Fruit fly (Drosophila melanogaster) whole organism, embryonic: ENCODE data around the gene senju.

Experiments used
- BEAF-32 ChIP-seq: fragments of 200-800 bp; sonication (Bioruptor generic); optimal IDR thresholded peaks from 3 replicates; lab custom pipeline; 2017; ENCODE audit warnings: missing biosample characterization, missing genetic modification characterization, mild to moderate bottlenecking, moderate library complexity, missing genetic modification reagents
- Blimp-1 ChIP-seq: fragments of 200-800 bp; sonication (Bioruptor generic); optimal IDR thresholded peaks from 3 replicates; lab custom pipeline; 2018; ENCODE audit warnings: missing biosample characterization, missing genetic modification characterization, mild to moderate bottlenecking, moderate library complexity, missing genetic modification reagents
- C15 ChIP-seq: fragments of 200-800 bp; sonication (Bioruptor generic); IDR thresholded peaks from 3 replicates; pipeline ENCODE4 v1.3.6; 2022; ENCODE audit warnings: missing biosample characterization, missing genetic modification characterization
- CG10274 ChIP-seq: fragments of 200-800 bp; sonication (Bioruptor generic); optimal IDR thresholded peaks from 3 replicates; lab custom pipeline; 2017; ENCODE audit warnings: missing biosample characterization, mild to moderate bottlenecking, missing genetic modification characterization
- CG10959 ChIP-seq: fragments of 200-800 bp; sonication (Bioruptor generic); IDR thresholded peaks from 2 replicates; pipeline ENCODE4 v1.3.6; 2022; ENCODE audit warnings: missing biosample characterization, missing genetic modification characterization
- CG12236 ChIP-seq: fragments of 200-800 bp; sonication (Bioruptor generic); optimal IDR thresholded peaks from 2 replicates; lab custom pipeline; 2016; ENCODE audit warnings: missing biosample characterization, missing genetic modification characterization
- CG13123 ChIP-seq: fragments of 200-800 bp; sonication (Bioruptor generic); optimal IDR thresholded peaks from 2 replicates; lab custom pipeline; 2016; ENCODE audit warnings: missing biosample characterization, missing genetic modification characterization
- CG15601 ChIP-seq: fragments of 200-800 bp; sonication (Bioruptor generic); optimal IDR thresholded peaks from 3 replicates; lab custom pipeline; 2019; ENCODE audit warnings: missing biosample characterization, mild to moderate bottlenecking, missing genetic modification characterization, moderate library complexity
- CG15696 ChIP-seq: fragments of 200-800 bp; sonication (Bioruptor generic); optimal IDR thresholded peaks from 2 replicates; lab custom pipeline; 2019; ENCODE audit warnings: missing biosample characterization, mild to moderate bottlenecking, missing genetic modification characterization, moderate library complexity
- CG17385 ChIP-seq: fragments of 200-800 bp; sonication (Bioruptor generic); optimal IDR thresholded peaks from 3 replicates; lab custom pipeline; 2018; ENCODE audit warnings: missing biosample characterization, mild to moderate bottlenecking, missing genetic modification characterization
- CG17802 ChIP-seq: fragments of 200-800 bp; sonication (Bioruptor generic); optimal IDR thresholded peaks from 2 replicates; lab custom pipeline; 2018; ENCODE audit warnings: missing biosample characterization, mild to moderate bottlenecking, missing genetic modification characterization, moderate library complexity
- CG18619 ChIP-seq: fragments of 200-800 bp; sonication (Bioruptor generic); optimal IDR thresholded peaks from 3 replicates; lab custom pipeline; 2017; ENCODE audit warnings: missing biosample characterization, mild to moderate bottlenecking, missing genetic modification characterization
- CG31224 ChIP-seq: fragments of 200-800 bp; sonication (Bioruptor generic); IDR thresholded peaks from 2 replicates; pipeline ENCODE4 v1.3.6; 2022; ENCODE audit warnings: missing biosample characterization, missing genetic modification characterization
- CG4424 ChIP-seq: fragments of 200-800 bp; sonication (Bioruptor generic); optimal IDR thresholded peaks from 3 replicates; lab custom pipeline; 2016; ENCODE audit warnings: missing biosample characterization, missing genetic modification characterization
- CG5180 ChIP-seq: fragments of 200-800 bp; sonication (Bioruptor generic); optimal IDR thresholded peaks from 3 replicates; lab custom pipeline; 2017; ENCODE audit warnings: missing biosample characterization, missing genetic modification characterization, mild to moderate bottlenecking, moderate library complexity, missing genetic modification reagents
- CG6854 ChIP-seq: fragments of 200-800 bp; sonication (Bioruptor generic); optimal IDR thresholded peaks from 3 replicates; lab custom pipeline; 2017; ENCODE audit warnings: missing biosample characterization, mild to moderate bottlenecking, missing genetic modification characterization
- CG9876 ChIP-seq: fragments of 200-800 bp; sonication (Bioruptor generic); optimal IDR thresholded peaks from 2 replicates; lab custom pipeline; 2016; ENCODE audit warnings: missing biosample characterization, missing genetic modification characterization
- Dip2 ChIP-seq: fragments of 200-800 bp; sonication (Bioruptor generic); IDR thresholded peaks from 2 replicates; pipeline ENCODE4 v1.3.6; 2022; ENCODE audit warnings: missing biosample characterization, missing genetic modification characterization
- Drgx ChIP-seq: fragments of 200-800 bp; sonication (Bioruptor generic); IDR thresholded peaks from 2 replicates; pipeline ENCODE4 v1.3.6; 2022; ENCODE audit warnings: missing biosample characterization, missing genetic modification characterization
- Ets65A ChIP-seq: fragments of 200-800 bp; sonication (Bioruptor generic); peaks from one replicate; lab custom pipeline; 2016; ENCODE audit warnings: missing biosample characterization, missing genetic modification characterization
- HmgZ ChIP-seq: fragments of 200-800 bp; sonication (Bioruptor generic); optimal IDR thresholded peaks from 2 replicates; lab custom pipeline; 2018; ENCODE audit warnings: missing biosample characterization, mild to moderate bottlenecking, missing genetic modification characterization
- Jarid2 ChIP-seq: fragments of 200-800 bp; sonication (Bioruptor generic); optimal IDR thresholded peaks from 3 replicates; lab custom pipeline; 2017; ENCODE audit warnings: mild to moderate bottlenecking, missing biosample characterization, missing genetic modification reagents, missing genetic modification characterization
- Kr ChIP-seq: fragments of 200-800 bp; sonication (Bioruptor generic); optimal IDR thresholded peaks from 2 replicates; lab custom pipeline; 2017; ENCODE audit warnings: missing biosample characterization, mild to moderate bottlenecking, missing genetic modification characterization
- MESR4 ChIP-seq: fragments of 200-800 bp; sonication (Bioruptor generic); optimal IDR thresholded peaks from 2 replicates; lab custom pipeline; 2018; ENCODE audit warnings: missing biosample characterization, mild to moderate bottlenecking, missing genetic modification characterization, moderate library complexity
- Oaz ChIP-seq: fragments of 200-800 bp; sonication (Bioruptor generic); IDR thresholded peaks from 2 replicates; pipeline ENCODE4 v1.3.6; 2022; ENCODE audit warnings: missing biosample characterization, missing genetic modification characterization
- ara ChIP-seq: fragments of 200-800 bp; sonication (Bioruptor generic); IDR thresholded peaks from 2 replicates; pipeline ENCODE4 v1.3.6; 2022; ENCODE audit warnings: missing biosample characterization, missing genetic modification characterization
- bbx ChIP-seq: fragments of 200-800 bp; sonication (Bioruptor generic); IDR thresholded peaks from 2 replicates; pipeline ENCODE4 v1.3.6; 2022; ENCODE audit warnings: missing biosample characterization, missing genetic modification characterization; ENCODE audit not compliant: partially characterized antibody
- cad ChIP-seq: fragments of >200 bp; optimal IDR thresholded peaks from 2 replicates; lab custom pipeline; 2017; ENCODE audit warnings: missing biosample characterization, missing genetic modification characterization
- crp ChIP-seq, 2 experiments: fragments of 200-800 bp; sonication (Bioruptor generic); optimal IDR thresholded peaks; 2 replicates in 1 of 2; 3 replicates in 1 of 2; lab custom pipeline; 2017; ENCODE audit warnings: missing biosample characterization in 2 of 2, missing genetic modification characterization in 2 of 2, mild to moderate bottlenecking in 1 of 2, moderate library complexity in 1 of 2
- fd3F ChIP-seq: fragments of 200-800 bp; sonication (Bioruptor generic); optimal IDR thresholded peaks from 2 replicates; lab custom pipeline; 2018; ENCODE audit warnings: missing biosample characterization, mild to moderate bottlenecking, missing genetic modification characterization, moderate library complexity
- gcm ChIP-seq: fragments of 200-800 bp; sonication (Bioruptor generic); optimal IDR thresholded peaks from 2 replicates; lab custom pipeline; 2019; ENCODE audit warnings: missing biosample characterization, mild to moderate bottlenecking, missing genetic modification characterization, moderate library complexity
- jigr1 ChIP-seq: fragments of 200-800 bp; sonication (Bioruptor generic); IDR thresholded peaks from 3 replicates; pipeline ENCODE4 v1.3.6; 2022; ENCODE audit warnings: missing biosample characterization, missing genetic modification characterization
- jing ChIP-seq: fragments of 200-800 bp; sonication (Bioruptor generic); optimal IDR thresholded peaks from 2 replicates; lab custom pipeline; 2018; ENCODE audit warnings: missing biosample characterization, mild to moderate bottlenecking, missing genetic modification characterization
- nerfin-2 ChIP-seq: fragments of 200-800 bp; sonication (Bioruptor generic); IDR thresholded peaks from 2 replicates; pipeline ENCODE4 v1.3.6; 2022; ENCODE audit warnings: missing biosample characterization, missing genetic modification characterization; ENCODE audit not compliant: partially characterized antibody
- pfk ChIP-seq: fragments of 200-800 bp; sonication (Bioruptor generic); optimal IDR thresholded peaks from 2 replicates; lab custom pipeline; 2018; ENCODE audit warnings: missing biosample characterization, mild to moderate bottlenecking, missing genetic modification characterization, moderate library complexity
- ranshi ChIP-seq: fragments of 200-800 bp; sonication (Bioruptor generic); IDR thresholded peaks from 2 replicates; pipeline ENCODE4 v1.3.6; 2022; ENCODE audit warnings: missing biosample characterization, missing genetic modification characterization
- repo ChIP-seq: fragments of 200-800 bp; sonication (Bioruptor generic); optimal IDR thresholded peaks from 2 replicates; lab custom pipeline; 2016; ENCODE audit warnings: missing biosample characterization, missing genetic modification characterization
- sd ChIP-seq: fragments of 200-800 bp; sonication (Bioruptor generic); optimal IDR thresholded peaks from 3 replicates; lab custom pipeline; 2018; ENCODE audit warnings: missing biosample characterization, mild to moderate bottlenecking, missing genetic modification characterization, moderate library complexity
- sens ChIP-seq: fragments of 200-800 bp; sonication (Bioruptor generic); peaks from one replicate; lab custom pipeline; 2016; ENCODE audit warnings: missing biosample characterization, missing genetic modification characterization
- so ChIP-seq: fragments of 200-800 bp; sonication (Bioruptor generic); IDR thresholded peaks from 3 replicates; pipeline ENCODE4 v1.3.6; 2022; ENCODE audit warnings: missing biosample characterization, missing genetic modification characterization
- stc ChIP-seq: fragments of 200-800 bp; sonication (Bioruptor generic); IDR thresholded peaks from 2 replicates; pipeline ENCODE4 v1.3.6; 2022; ENCODE audit warnings: missing biosample characterization, missing genetic modification characterization
- trh ChIP-seq: fragments of 200-800 bp; sonication (Bioruptor generic); optimal IDR thresholded peaks from 2 replicates; lab custom pipeline; 2016; ENCODE audit warnings: missing biosample characterization, missing genetic modification characterization
- ttk ChIP-seq: fragments of 200-800 bp; sonication (Bioruptor generic); IDR thresholded peaks from 2 replicates; pipeline ENCODE4 v2.1.2; 2022; ENCODE audit warnings: missing biosample characterization, missing genetic modification characterization
- zen2 ChIP-seq: fragments of 200-800 bp; sonication (Bioruptor generic); IDR thresholded peaks from 3 replicates; pipeline ENCODE4 v1.3.6; 2022; ENCODE audit warnings: missing biosample characterization, missing genetic modification characterization; ENCODE audit not compliant: partially characterized antibody
- zf30C ChIP-seq: fragments of 200-800 bp; sonication (Bioruptor generic); optimal IDR thresholded peaks from 3 replicates; lab custom pipeline; 2018; ENCODE audit warnings: missing biosample characterization, mild to moderate bottlenecking, missing genetic modification characterization

senju gene

DNA sequence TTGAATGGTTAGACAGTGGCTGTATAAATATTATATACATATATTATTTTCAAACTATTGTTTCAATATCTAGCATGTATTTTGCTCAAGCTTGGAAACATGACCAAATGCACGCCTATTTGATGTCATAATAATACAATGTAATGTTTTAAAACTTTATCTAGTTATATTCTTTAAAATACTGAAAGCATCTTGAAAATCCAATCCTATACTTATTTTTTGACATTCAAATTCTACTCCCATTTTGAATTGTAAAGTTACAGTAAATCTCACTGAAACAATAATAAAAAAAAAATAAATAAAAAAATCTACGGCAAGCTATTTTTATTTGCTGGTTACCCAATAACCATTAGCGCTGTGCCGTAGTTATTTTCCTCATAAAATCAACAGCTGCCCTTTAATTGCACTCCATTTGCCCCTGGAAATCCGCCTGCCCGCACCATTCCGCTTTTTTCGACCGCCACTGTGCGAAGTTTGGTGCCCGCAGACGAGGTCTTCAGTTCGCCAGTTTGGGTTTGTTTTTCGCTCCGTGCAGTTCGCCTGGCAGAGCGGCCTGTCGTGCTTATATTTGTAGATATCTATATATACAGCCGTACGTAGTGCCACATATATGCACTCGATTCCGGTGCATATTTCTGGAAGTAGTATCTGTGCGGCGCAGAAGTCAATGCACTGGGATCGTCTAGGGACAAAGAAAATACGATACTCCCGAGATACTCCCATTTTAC, 7.6 kb upstream of the senju start (continued):
- no peak for TF ChIP-seq CG10959 (GFP tag; lab: Robert Waterston, UW)
- TF ChIP-seq CG12236 (GFP tag; lab: Kevin White, UChicago), result peak; percentile 13
- peak; percentile 10 for TF ChIP-seq CG9876 (GFP tag; lab: Kevin White, UChicago)
- TF ChIP-seq Blimp-1 (GFP tag; lab: Kevin White, UChicago), result peak; percentile 32
- no peak for TF ChIP-seq zen2 (GFP tag; lab: Robert Waterston, UW)
- peak; percentile 70 for TF ChIP-seq CG18619 (GFP tag; lab: Kevin White, UChicago)
- TF ChIP-seq CG15696 (tag; lab: Kevin White, UChicago), result no peak
- TF ChIP-seq nerfin-2 (GFP tag; lab: Robert Waterston, UW), result no peak
- TF ChIP-seq jigr1 (GFP tag; lab: Robert Waterston, UW), result no peak
- 0 out of 3 replicates have a peak, but pooled peaks have one; percentile 39 for TF ChIP-seq so (GFP tag; lab: Robert Waterston, UW)
- TF ChIP-seq gcm (GFP tag; lab: Kevin White, UChicago), result peak; percentile 61

DNA sequence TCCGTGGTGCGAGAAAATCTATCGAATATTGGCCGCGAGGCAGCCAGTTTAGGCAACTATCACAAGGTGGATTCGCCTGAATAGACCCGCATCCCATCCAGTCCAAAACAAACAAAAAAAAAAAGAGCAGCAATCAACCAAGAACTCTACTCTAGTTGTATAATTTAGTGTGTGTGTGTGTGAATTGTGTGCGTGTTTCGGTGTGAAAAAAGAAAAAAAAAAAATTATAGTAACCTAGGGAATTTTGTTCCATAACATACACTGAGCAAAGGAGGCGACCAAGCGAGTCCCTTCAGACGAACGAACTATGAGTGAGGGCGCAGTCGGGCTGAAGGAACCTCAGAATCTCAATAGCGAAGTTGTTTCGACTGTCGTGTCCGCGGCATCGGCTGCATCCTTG, 6.4 kb upstream of the senju start:
- TF ChIP-seq Ets65A (GFP tag; lab: Kevin White, UChicago) (peak; percentile 93), ranshi (GFP tag; lab: Robert Waterston, UW) (no peak), gcm (GFP tag; lab: Kevin White, UChicago) (peak; percentile 11)
- TF ChIP-seq, all 482 proteins: peak for 2

dm6 chr2L:5049974-5050373, 2.7 kb upstream of the senju start:
- TF ChIP-seq zf30C (GFP tag; lab: Kevin White, UChicago) (peak; percentile 67), CG4424 (GFP tag; lab: Kevin White, UChicago) (no peak), CG15601 (tag; lab: Kevin White, UChicago) (peak; percentile 29), HmgZ (no peak), C15 (GFP tag; lab: Robert Waterston, UW) (no peak), CG6854 (no peak), repo (GFP tag; lab: Kevin White, UChicago) (no peak), fd3F (no peak), ttk (peak; percentile 38; the same call in 1 of the 2 replicates), trh (GFP tag; lab: Kevin White, UChicago) (no peak), cad (GFP tag; lab: Kevin White, UChicago) (no peak), sd (tag; lab: Kevin White, UChicago) (no peak), CG5180 (GFP tag; lab: Kevin White, UChicago) (peak; percentile 93), bbx (GFP tag; lab: Robert Waterston, UW) (0 out of 2 replicates have a peak, but pooled peaks have one; percentile 15), pfk (GFP tag; lab: Kevin White, UChicago) (no peak)

dm6 chr2L:5050825-5051224, 1.8 kb upstream of the senju start, which contains the start of gene CG9121:
Gene CG9121 (minus strand): TSS chr2L:5051062.
- TF ChIP-seq Jarid2 (GFP tag; lab: Kevin White, UChicago), result no peak
- no peak for TF ChIP-seq CG31224 (GFP tag; lab: Robert Waterston, UW)
- TF ChIP-seq CG13123 (GFP tag; lab: Kevin White, UChicago), result no peak
- TF ChIP-seq BEAF-32, result no peak
- no peak for TF ChIP-seq Oaz (GFP tag; lab: Robert Waterston, UW)
- no peak for TF ChIP-seq CG17802 (tag; lab: Kevin White, UChicago)
- TF ChIP-seq MESR4 (GFP tag; lab: Kevin White, UChicago), result peak; percentile 47
- TF ChIP-seq ara (GFP tag; lab: Robert Waterston, UW), result no peak
- no peak for TF ChIP-seq Drgx
- peak; percentile 12 for TF ChIP-seq sens (GFP tag; lab: Kevin White, UChicago)
- TF ChIP-seq jing (GFP tag; lab: Kevin White, UChicago), result no peak
- no peak for TF ChIP-seq Dip2
- TF ChIP-seq crp (GFP tag; optimal IDR thresholded peaks at IDR 0.05; lab: Kevin White, UChicago), result peak in 1 of 2 experiments; percentile 48
- TF ChIP-seq stc, result no peak
- TF ChIP-seq sd (tag; lab: Kevin White, UChicago), result no peak
- TF ChIP-seq CG17385 (GFP tag; lab: Kevin White, UChicago), result no peak
- TF ChIP-seq CG10274 (GFP tag; lab: Kevin White, UChicago), result no peak
- TF ChIP-seq Kr (GFP tag; lab: Kevin White, UChicago), result no peak
